Fruit fly (Drosophila melanogaster): Measurements from ENCODE around the gene hfp.

- TF ChIP-seq Dll (optimal IDR thresholded peaks at IDR 0.05): no peak
- no peak for TF ChIP-seq CG8478 (optimal IDR thresholded peaks at IDR 0.05)
Measured at dm6 chr3L:1464465-1464864, 37.9 kb downstream of the hfp start.

Data from whole organism.